Worm (Caenorhabditis elegans): ENCODE results near the gene aqp-2.

- TF ChIP-seq ztf-11 (tag; optimal IDR thresholded peaks at IDR 0.05): no peak
- TF ChIP-seq nhr-12 (tag; optimal IDR thresholded peaks at IDR 0.05): no peak
- TF ChIP-seq nhr-76 (tag; optimal IDR thresholded peaks at IDR 0.05): no peak
- no peak for TF ChIP-seq lin-32 (GFP tag; optimal IDR thresholded peaks at IDR 0.05)
- TF ChIP-seq unc-62 (GFP tag; optimal IDR thresholded peaks at IDR 0.05): no peak
- TF ChIP-seq lin-13 (tag; optimal IDR thresholded peaks at IDR 0.05): no peak
- no peak for TF ChIP-seq elt-3 (tag; optimal IDR thresholded peaks at IDR 0.05)
- no peak for TF ChIP-seq M03D4.4 (tag; optimal IDR thresholded peaks at IDR 0.05)
- TF ChIP-seq pha-4 (tag; optimal IDR thresholded peaks at IDR 0.05): no peak
- no peak for TF ChIP-seq mep-1 (tag; optimal IDR thresholded peaks at IDR 0.05)
- TF ChIP-seq tbx-8 (GFP tag; optimal IDR thresholded peaks at IDR 0.05): no peak
- no peak for TF ChIP-seq ceh-83 (GFP tag; optimal IDR thresholded peaks at IDR 0.05)
- no peak for TF ChIP-seq nhr-237 (tag; optimal IDR thresholded peaks at IDR 0.05)
Measured at ce11 chrII:9233813-9234212, 28.0 kb downstream of the aqp-2 start.

All from whole organism, mixed stage, embryonic.